Worm (Caenorhabditis elegans) whole organism, young adult: ENCODE measurements around the gene eat-3.
A peak's percentile ranks its signal among the peaks of the same experiment; 100 is the strongest.

Source experiments
- B0019.2 ChIP-seq: fragments of 200-800 bp; sonication (Bioruptor generic); conservative IDR thresholded peaks from 2 replicates; pipeline ENCODE4 v1.3.6; 2022; ENCODE audit warnings: missing genetic modification reagents, missing genetic modification characterization, missing compliant biosample characterization
- B0261.1 ChIP-seq: sonication (generic microtip); optimal IDR thresholded peaks from 2 replicates; lab custom pipeline; 2016; ENCODE audit warnings: mild to moderate bottlenecking, missing genetic modification characterization, moderate library complexity, missing compliant biosample characterization
- B0336.3 ChIP-seq: fragments of 200-800 bp; sonication (Bioruptor generic); IDR thresholded peaks from 2 replicates; pipeline ENCODE4 v1.3.6; 2022; ENCODE audit warnings: missing genetic modification characterization, missing compliant biosample characterization
- F52B5.7 ChIP-seq: sonication (generic microtip); optimal IDR thresholded peaks from 2 replicates; lab custom pipeline; 2016; ENCODE audit warnings: mild to moderate bottlenecking, missing genetic modification characterization, missing compliant biosample characterization
- T07F8.4 ChIP-seq: sonication (generic microtip); optimal IDR thresholded peaks from 2 replicates; lab custom pipeline; 2016; ENCODE audit warnings: mild to moderate bottlenecking, missing genetic modification characterization, moderate library complexity, missing compliant biosample characterization
- aptf-3 ChIP-seq: fragments of 200-800 bp; sonication (Bioruptor generic); IDR thresholded peaks from 2 replicates; pipeline ENCODE4 v1.3.6; 2022; ENCODE audit warnings: missing genetic modification characterization, missing compliant biosample characterization
- athp-1 ChIP-seq: sonication (generic microtip); optimal IDR thresholded peaks from 2 replicates; lab custom pipeline; 2017; ENCODE audit warnings: mild to moderate bottlenecking, missing genetic modification characterization, missing compliant biosample characterization
- attf-3 ChIP-seq: fragments of 200-800 bp; sonication (Bioruptor generic); conservative IDR thresholded peaks from 2 replicates; pipeline ENCODE4 v1.3.6; 2022; ENCODE audit warnings: missing genetic modification reagents, missing genetic modification characterization, missing compliant biosample characterization
- attf-5 ChIP-seq: fragments of 200-800 bp; sonication (Bioruptor generic); optimal IDR thresholded peaks from 2 replicates; lab custom pipeline; 2018; ENCODE audit warnings: mild to moderate bottlenecking, missing genetic modification characterization, missing compliant biosample characterization
- ceh-91 ChIP-seq: fragments of 200-800 bp; sonication (Bioruptor generic); IDR thresholded peaks from 2 replicates; pipeline ENCODE4 v1.3.6; 2022; ENCODE audit warnings: missing genetic modification reagents, missing genetic modification characterization, missing compliant biosample characterization
- chd-7 ChIP-seq: sonication (generic microtip); optimal IDR thresholded peaks from 2 replicates; lab custom pipeline; 2016; ENCODE audit warnings: mild to moderate bottlenecking, missing genetic modification characterization, moderate library complexity, missing compliant biosample characterization
- die-1 ChIP-seq: sonication (generic microtip); optimal IDR thresholded peaks from 2 replicates; lab custom pipeline; 2016; ENCODE audit warnings: missing genotype, mild to moderate bottlenecking, missing genetic modification characterization, missing compliant biosample characterization
- dox-1 ChIP-seq: fragments of 200-800 bp; sonication (Bioruptor generic); IDR thresholded peaks from 2 replicates; pipeline ENCODE4 v1.3.6; 2022; ENCODE audit warnings: missing genetic modification reagents, missing genetic modification characterization, missing compliant biosample characterization
- dpl-1 ChIP-seq: fragments of 150-350 bp; optimal IDR thresholded peaks from 2 replicates; lab custom pipeline; 2014; ENCODE audit warnings: missing biosample characterization, missing genetic modification reagents, missing genetic modification characterization
- efl-1 ChIP-seq: fragments of 150-350 bp; optimal IDR thresholded peaks from 2 replicates; lab custom pipeline; 2014; ENCODE audit warnings: missing biosample characterization, missing genetic modification reagents, missing genetic modification characterization
- egl-18 ChIP-seq: fragments of 200-800 bp; sonication (Bioruptor generic); IDR thresholded peaks from 2 replicates; pipeline ENCODE4 v1.3.6; 2022; ENCODE audit warnings: missing genetic modification reagents, missing genetic modification characterization, missing compliant biosample characterization
- hlh-26 ChIP-seq: fragments of 200-800 bp; sonication (Bioruptor generic); conservative IDR thresholded peaks from 2 replicates; pipeline ENCODE4 v1.3.6; 2022; ENCODE audit warnings: missing genetic modification reagents, missing genetic modification characterization, missing compliant biosample characterization
- hmg-1.2 ChIP-seq: fragments of 200-800 bp; sonication (Bioruptor generic); IDR thresholded peaks from 2 replicates; pipeline ENCODE4 v1.3.6; 2022; ENCODE audit warnings: missing genetic modification reagents, missing genetic modification characterization, missing compliant biosample characterization
- hsf-1 ChIP-seq: fragments of 200-800 bp; sonication (Bioruptor generic); IDR thresholded peaks from 2 replicates; pipeline ENCODE4 v1.3.6; 2022; ENCODE audit warnings: missing genetic modification reagents, missing genetic modification characterization, missing compliant biosample characterization
- let-526 ChIP-seq: fragments of 200-800 bp; sonication (Bioruptor generic); IDR thresholded peaks from 2 replicates; pipeline ENCODE4 v1.3.6; 2022; ENCODE audit warnings: missing genetic modification reagents, missing genetic modification characterization, missing compliant biosample characterization
- lin-26 ChIP-seq: fragments of 200-800 bp; sonication (Bioruptor generic); IDR thresholded peaks from 2 replicates; pipeline ENCODE4 v1.3.6; 2022; ENCODE audit warnings: missing genetic modification reagents, missing genetic modification characterization, missing compliant biosample characterization
- lin-54 ChIP-seq: fragments of 200-800 bp; sonication (Bioruptor generic); optimal IDR thresholded peaks from 2 replicates; lab custom pipeline; 2018; ENCODE audit warnings: mild to moderate bottlenecking, missing genetic modification characterization, missing compliant biosample characterization
- madf-10 ChIP-seq: sonication (generic microtip); optimal IDR thresholded peaks from 2 replicates; lab custom pipeline; 2016; ENCODE audit warnings: mild to moderate bottlenecking, missing genetic modification characterization, missing compliant biosample characterization
- madf-6 ChIP-seq: fragments of 200-800 bp; sonication (Bioruptor generic); IDR thresholded peaks from 2 replicates; pipeline ENCODE4 v1.3.6; 2022; ENCODE audit warnings: missing genetic modification reagents, missing genetic modification characterization, missing compliant biosample characterization
- nfya-2 ChIP-seq: fragments of 200-800 bp; sonication (Bioruptor generic); IDR thresholded peaks from 2 replicates; pipeline ENCODE4 v1.3.6; 2022; ENCODE audit warnings: missing genetic modification reagents, missing genetic modification characterization, missing compliant biosample characterization
- nhr-80 ChIP-seq: sonication (generic microtip); optimal IDR thresholded peaks from 2 replicates; lab custom pipeline; 2016; ENCODE audit warnings: missing genetic modification characterization, missing compliant biosample characterization
- pbrm-1 ChIP-seq: fragments of 200-800 bp; sonication (Bioruptor generic); IDR thresholded peaks from 2 replicates; pipeline ENCODE4 v1.3.6; 2022; ENCODE audit warnings: missing genetic modification reagents, missing genetic modification characterization, missing compliant biosample characterization
- rec-8 ChIP-seq, 2 experiments: sonication (generic microtip); optimal IDR thresholded peaks; 2 replicates each; lab custom pipeline; 2016; ENCODE audit warnings: mild to moderate bottlenecking in 2 of 2, missing genetic modification characterization in 2 of 2, missing genetic modification reagents in 2 of 2, missing genotype in 2 of 2, missing biosample characterization in 1 of 2, missing compliant biosample characterization in 1 of 2, moderate library complexity in 1 of 2
- snpc-1.1 ChIP-seq: sonication (generic microtip); optimal IDR thresholded peaks from 2 replicates; lab custom pipeline; 2017; ENCODE audit warnings: missing genetic modification characterization, mild to moderate bottlenecking, missing compliant biosample characterization, antibody characterized with exemption, moderate library complexity, missing genotype, missing genetic modification reagents; ENCODE audit not compliant: insufficient read depth
- snpc-4 ChIP-seq, 5 experiments: fragments of 150-350 bp in 1 of 5; sonication (generic microtip) in 4 of 5; optimal IDR thresholded peaks; 2 replicates each; lab custom pipeline; 2014 to 2018; ENCODE audit warnings: missing genetic modification characterization in 5 of 5, missing biosample characterization in 3 of 5, antibody characterized with exemption in 2 of 5, mild to moderate bottlenecking in 2 of 5, missing compliant biosample characterization in 2 of 5, missing genotype in 2 of 5, moderate library complexity in 2 of 5, missing genetic modification reagents in 1 of 5
- somi-1 ChIP-seq: fragments of 200-800 bp; sonication (Bioruptor generic); optimal IDR thresholded peaks from 2 replicates; lab custom pipeline; 2018; ENCODE audit warnings: mild to moderate bottlenecking, missing genetic modification characterization, missing compliant biosample characterization
- sptf-2 ChIP-seq: fragments of 200-800 bp; sonication (Bioruptor generic); optimal IDR thresholded peaks from 2 replicates; lab custom pipeline; 2018; ENCODE audit warnings: mild to moderate bottlenecking, missing genetic modification characterization, missing compliant biosample characterization
- tbp1 ChIP-seq: fragments of 200-800 bp; sonication (Bioruptor generic); optimal IDR thresholded peaks from 2 replicates; lab custom pipeline; 2018; ENCODE audit warnings: mild to moderate bottlenecking, missing genetic modification characterization, missing compliant biosample characterization
- tlf-1 ChIP-seq: fragments of 200-800 bp; sonication (Bioruptor generic); optimal IDR thresholded peaks from 2 replicates; lab custom pipeline; 2018; ENCODE audit warnings: mild to moderate bottlenecking, missing genetic modification characterization, missing compliant biosample characterization
- zim-3 ChIP-seq: sonication (generic microtip); optimal IDR thresholded peaks from 2 replicates; lab custom pipeline; 2017; ENCODE audit warnings: mild to moderate bottlenecking, missing genetic modification characterization, moderate library complexity, missing compliant biosample characterization
- ztf-6 ChIP-seq: fragments of 200-800 bp; sonication (Bioruptor generic); IDR thresholded peaks from 2 replicates; pipeline ENCODE4 v1.3.6; 2022; ENCODE audit warnings: missing genetic modification reagents, missing genetic modification characterization, missing compliant biosample characterization

eat-3 gene

DNA sequence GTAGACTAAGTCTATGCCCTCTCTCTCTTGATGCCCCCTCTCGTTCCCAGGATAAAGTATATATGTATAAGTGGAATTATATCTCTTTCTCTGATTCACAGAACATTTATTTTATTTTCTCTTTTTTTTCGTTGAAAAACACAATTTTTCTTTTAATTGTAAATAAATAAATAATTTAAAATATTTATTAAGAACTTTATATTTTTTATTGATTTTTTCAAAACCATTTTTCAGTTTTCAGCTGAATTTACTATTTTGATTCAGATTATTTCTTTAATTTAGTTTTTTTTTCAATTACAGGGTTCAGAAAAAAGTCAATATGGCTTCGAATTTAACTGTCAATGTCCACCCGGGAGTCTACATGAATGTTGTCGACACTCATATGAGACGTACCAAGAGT is 6.7 kb downstream of the eat-3 start, which contains the start of gene eif-3.F (continued):
- no peak for TF ChIP-seq rec-8 (tag; optimal IDR thresholded peaks at IDR 0.05; lab: Kevin White, UChicago)
- no peak for TF ChIP-seq zim-3

DNA sequence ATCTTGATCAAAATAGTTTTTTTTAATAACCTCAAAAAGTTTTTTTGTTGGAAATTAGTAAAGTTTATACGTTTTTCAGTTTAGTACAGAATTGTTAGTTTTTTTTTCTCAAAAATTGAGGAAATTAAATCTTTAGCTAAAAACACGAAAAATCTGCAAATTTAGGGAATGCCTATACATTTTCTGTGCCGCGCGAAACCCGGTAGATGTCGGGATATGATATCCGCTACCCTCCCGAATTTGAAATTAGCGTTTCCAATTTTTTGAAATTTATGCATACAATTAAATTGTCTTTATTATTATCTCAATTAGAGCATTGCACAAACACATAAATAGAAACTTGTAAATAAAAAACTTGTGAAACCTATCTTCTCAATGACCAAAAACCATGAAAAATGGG is 8.4 kb downstream of the eat-3 start:
- peak; percentile 2 for TF ChIP-seq tbp1 (GFP tag; lab: Kevin White, UChicago)
- peak; percentile 32; the same call in 1 of the 2 replicates for TF ChIP-seq hmg-1.2 (GFP tag; lab: Robert Waterston, UW)
- peak; percentile 88 for TF ChIP-seq snpc-1.1 (tag; lab: Kevin White, UChicago)
- TF ChIP-seq madf-6 = no peak
- TF ChIP-seq dox-1 (GFP tag; lab: Robert Waterston, UW) = no peak
- no peak for TF ChIP-seq die-1 (tag; lab: Kevin White, UChicago)
- no peak for TF ChIP-seq efl-1 (GFP tag; lab: Kevin White, UChicago)
- no peak for TF ChIP-seq F52B5.7
- no peak for TF ChIP-seq dpl-1 (GFP tag; lab: Kevin White, UChicago)
- TF ChIP-seq egl-18 (GFP tag; lab: Robert Waterston, UW) = no peak
- TF ChIP-seq aptf-3 (GFP tag; lab: Robert Waterston, UW) = no peak
- no peak for TF ChIP-seq hsf-1 (GFP tag; lab: Robert Waterston, UW)
- no peak for TF ChIP-seq madf-10 (tag; lab: Kevin White, UChicago)
- no peak for TF ChIP-seq B0261.1 (tag; lab: Kevin White, UChicago)
- TF ChIP-seq lin-26 (GFP tag; lab: Robert Waterston, UW) = no peak
- TF ChIP-seq lin-54 (GFP tag; lab: Kevin White, UChicago) = no peak
- no peak for TF ChIP-seq somi-1 (GFP tag; lab: Kevin White, UChicago)
- TF ChIP-seq nfya-2 (GFP tag; lab: Robert Waterston, UW) = no peak
- no peak for TF ChIP-seq attf-3 (GFP tag; lab: Robert Waterston, UW)
- no peak for TF ChIP-seq tlf-1 (GFP tag; lab: Kevin White, UChicago)
- TF ChIP-seq T07F8.4 (tag; lab: Kevin White, UChicago) = no peak
- peak; percentile 81 for TF ChIP-seq snpc-4 (GFP tag; optimal IDR thresholded peaks at IDR 0.05; lab: Kevin White, UChicago)
- TF ChIP-seq snpc-4 (tag; optimal IDR thresholded peaks at IDR 0.05; lab: Kevin White, UChicago) = peak; percentile 5 to 80 (median 59)
- no peak for TF ChIP-seq sptf-2 (GFP tag; lab: Kevin White, UChicago)
- TF ChIP-seq chd-7 = no peak
- no peak for TF ChIP-seq attf-5 (GFP tag; lab: Kevin White, UChicago)
- no peak for TF ChIP-seq ztf-6 (GFP tag; lab: Robert Waterston, UW)
- no peak for TF ChIP-seq B0336.3
- no peak for TF ChIP-seq nhr-80 (tag; lab: Kevin White, UChicago)
- TF ChIP-seq ceh-91 (GFP tag; lab: Robert Waterston, UW) = no peak
- no peak for TF ChIP-seq hlh-26 (GFP tag; lab: Robert Waterston, UW)
- no peak for TF ChIP-seq B0019.2 (GFP tag; lab: Robert Waterston, UW)
- TF ChIP-seq pbrm-1 = no peak
- no peak for TF ChIP-seq athp-1

DNA sequence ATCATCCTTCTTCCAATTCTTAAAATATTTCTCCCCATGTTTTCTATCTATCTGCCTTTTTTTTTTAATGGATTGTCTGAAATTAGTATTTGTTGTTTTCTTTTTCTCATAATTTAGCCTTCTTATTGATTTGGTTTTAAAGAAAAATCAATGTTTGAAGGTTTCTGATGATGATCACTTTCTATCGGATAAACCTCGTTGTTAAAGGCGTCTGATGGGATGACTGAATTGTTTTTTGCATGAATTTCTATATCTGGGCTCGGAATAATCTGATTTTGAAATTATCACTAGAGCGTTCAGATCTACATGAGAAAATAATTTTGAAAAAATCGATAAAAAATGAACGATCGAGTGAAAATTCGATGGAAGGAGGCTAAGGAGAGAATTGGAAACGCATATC is 9.0 kb downstream of the eat-3 start, which contains the start of gene scp-1:
TSS of gene scp-1 (plus strand) at position 301 of the 400 bp plus-strand sequence.
- no peak for TF ChIP-seq let-526
- no peak for TF ChIP-seq B0261.1 (tag; lab: Kevin White, UChicago)
- TF ChIP-seq pbrm-1 = 0 out of 2 replicates have a peak, but pooled peaks have one; percentile 11
